Worm (Caenorhabditis elegans): ENCODE results near the gene nlp-67.

The nlp-67 gene

DNA sequence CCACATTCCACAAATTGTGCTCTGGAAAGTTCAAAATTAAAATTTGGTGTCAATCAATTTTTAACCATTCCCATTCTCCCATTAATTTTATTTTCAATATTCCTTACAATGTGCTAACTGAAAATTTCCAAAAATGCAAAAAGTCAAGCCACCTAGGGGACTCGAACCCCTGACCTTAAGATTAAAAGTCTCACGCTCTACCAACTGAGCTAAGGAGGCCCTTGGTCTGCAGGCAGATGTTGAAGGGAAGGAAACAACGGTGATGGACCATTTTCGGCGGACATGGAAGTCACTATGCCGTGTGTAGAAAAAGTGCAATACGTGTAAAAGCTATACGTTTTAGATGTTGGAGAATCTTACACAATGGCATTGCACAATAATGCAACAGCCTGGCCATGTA lies 33.6 kb downstream of the nlp-67 start (continued):
- no peak for TF ChIP-seq mdt-29 (GFP tag; IDR thresholded peaks at IDR 0.05)
- no peak for TF ChIP-seq hif-1 (tag; optimal IDR thresholded peaks at IDR 0.05)
- no peak for TF ChIP-seq ceh-28 (tag; optimal IDR thresholded peaks at IDR 0.05)
- TF ChIP-seq lir-3 (tag; optimal IDR thresholded peaks at IDR 0.05), result no peak
- TF ChIP-seq duxl-1 (tag; optimal IDR thresholded peaks at IDR 0.05; ENCODE audit: poor library complexity), result no peak
- TF ChIP-seq zip-2 (tag; optimal IDR thresholded peaks at IDR 0.05), result no peak
- no peak for TF ChIP-seq ceh-44 (GFP tag; IDR thresholded peaks at IDR 0.05)
- TF ChIP-seq arid-1 (GFP tag; conservative IDR thresholded peaks at IDR 0.05), result no peak
- TF ChIP-seq skn-1 (tag; optimal IDR thresholded peaks at IDR 0.05), result no peak
- no peak for TF ChIP-seq ZK546.5 (tag; optimal IDR thresholded peaks at IDR 0.05)
- no peak for TF ChIP-seq hlh-11 (tag; optimal IDR thresholded peaks at IDR 0.05)
- no peak for TF ChIP-seq aly-2 (tag; optimal IDR thresholded peaks at IDR 0.05)
- no peak for TF ChIP-seq Y5F2A.4 (GFP tag; optimal IDR thresholded peaks at IDR 0.05)
- 0 out of 2 replicates have a peak, but pooled peaks have one; percentile 25 for TF ChIP-seq dmd-8 (GFP tag; IDR thresholded peaks at IDR 0.05)
- no peak for TF ChIP-seq cey-2 (tag; optimal IDR thresholded peaks at IDR 0.05; ENCODE audit: borderline replicate concordance, insufficient read depth)
- no peak for TF ChIP-seq Y105C5A.15 (GFP tag; IDR thresholded peaks at IDR 0.05)
- TF ChIP-seq ama-1 (optimal IDR thresholded peaks at IDR 0.05), result no peak
- no peak for TF ChIP-seq ceh-20 (GFP tag; IDR thresholded peaks at IDR 0.05)
- no peak for TF ChIP-seq mes-2 (tag; optimal IDR thresholded peaks at IDR 0.05; ENCODE audit: poor library complexity, severe bottlenecking)
- TF ChIP-seq lin-15B (tag; optimal IDR thresholded peaks at IDR 0.05), result no peak
- TF ChIP-seq php-3 (GFP tag; IDR thresholded peaks at IDR 0.05), result no peak
- TF ChIP-seq egl-43 (GFP tag; IDR thresholded peaks at IDR 0.05), result 0 out of 2 replicates have a peak, but pooled peaks have one; percentile 34
- no peak for TF ChIP-seq ces-1 (GFP tag; optimal IDR thresholded peaks at IDR 0.05)
- no peak for TF ChIP-seq fos-1 (tag; optimal IDR thresholded peaks at IDR 0.05)
- TF ChIP-seq tra-1 (GFP tag; IDR thresholded peaks at IDR 0.05), result peak; percentile 15; the same call in 1 of the 2 replicates
- TF ChIP-seq daf-12 (tag; optimal IDR thresholded peaks at IDR 0.05), result no peak
- TF ChIP-seq daf-19 (GFP tag; conservative IDR thresholded peaks at IDR 0.05), result no peak
- TF ChIP-seq R02D3.7 (tag; optimal IDR thresholded peaks at IDR 0.05), result no peak
- TF ChIP-seq nhr-11 (tag; optimal IDR thresholded peaks at IDR 0.05), result no peak
- no peak for TF ChIP-seq ceh-62 (tag; optimal IDR thresholded peaks at IDR 0.05)
- no peak for TF ChIP-seq lin-1 (GFP tag; IDR thresholded peaks at IDR 0.05)
- TF ChIP-seq F10B5.3 (tag; optimal IDR thresholded peaks at IDR 0.05), result no peak
- TF ChIP-seq saeg-2 (GFP tag; IDR thresholded peaks at IDR 0.05), result no peak

DNA sequence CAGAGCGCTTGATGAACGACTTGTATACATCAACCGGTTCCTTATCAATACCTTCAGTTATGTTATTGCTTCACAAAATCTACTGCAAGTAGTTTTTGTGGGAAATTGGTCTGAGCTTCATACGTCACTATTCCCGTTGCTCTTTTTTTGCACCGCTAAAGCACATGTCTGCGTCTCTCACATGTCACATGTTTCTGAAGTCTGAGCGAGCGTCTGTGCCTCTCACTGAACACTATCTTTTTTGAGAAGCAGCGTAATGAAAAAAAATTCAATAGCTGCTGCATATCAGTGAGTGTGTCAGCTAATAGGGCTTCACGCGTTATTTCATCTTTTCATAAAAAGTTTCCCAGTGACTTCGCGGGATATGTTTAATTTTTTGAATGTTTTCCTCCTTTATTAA lies 34.1 kb downstream of the nlp-67 start:
- TF ChIP-seq jun-1 (tag; optimal IDR thresholded peaks at IDR 0.05) (no peak), zip-11 (GFP tag; IDR thresholded peaks at IDR 0.05) (no peak), hlh-11 (tag; optimal IDR thresholded peaks at IDR 0.05) (peak; percentile 37), lsy-2 (tag; optimal IDR thresholded peaks at IDR 0.05) (no peak), set-16 (GFP tag; IDR thresholded peaks at IDR 0.05) (no peak), nhr-102 (tag; optimal IDR thresholded peaks at IDR 0.05) (no peak), ceh-32 (tag; optimal IDR thresholded peaks at IDR 0.05; ENCODE audit: poor library complexity) (no peak), snpc-4 (tag; optimal IDR thresholded peaks at IDR 0.05) (no peak), nhr-25 (tag; optimal IDR thresholded peaks at IDR 0.05; ENCODE audit: borderline replicate concordance, insufficient read depth) (no peak), aha-1 (tag) (no peak), egl-27 (tag; optimal IDR thresholded peaks at IDR 0.05) (no peak), F44E2.7 (GFP tag; IDR thresholded peaks at IDR 0.05) (no peak), zfp-3 (GFP tag; conservative IDR thresholded peaks at IDR 0.05) (no peak), ctbp-1 (GFP tag; IDR thresholded peaks at IDR 0.05) (no peak), snpc-1.2 (GFP tag; IDR thresholded peaks at IDR 0.05) (no peak), dve-1 (tag; optimal IDR thresholded peaks at IDR 0.05; ENCODE audit: insufficient read depth) (peak; percentile 40), daf-19 (GFP tag; conservative IDR thresholded peaks at IDR 0.05) (no peak), hlh-30 (tag; optimal IDR thresholded peaks at IDR 0.05; ENCODE audit: insufficient read depth) (peak; percentile 96), ceh-82 (tag; optimal IDR thresholded peaks at IDR 0.05) (no peak), nhr-111 (GFP tag; optimal IDR thresholded peaks at IDR 0.05) (no peak), mxl-2 (GFP tag; conservative IDR thresholded peaks at IDR 0.05) (no peak), ZK546.5 (tag; optimal IDR thresholded peaks at IDR 0.05) (no peak), R02D3.7 (tag; optimal IDR thresholded peaks at IDR 0.05) (no peak)

All from whole organism, L4 larva.